Worm (Caenorhabditis elegans) whole organism, L2 larva: ENCODE results near the gene ZC53.2.

Experiments
- ceh-82 ChIP-seq: fragments of 150-350 bp; optimal IDR thresholded peaks from 2 replicates; lab custom pipeline; 2014; ENCODE audit warnings: missing biosample characterization, missing genetic modification characterization
- dmd-4 ChIP-seq: sonication (generic microtip); optimal IDR thresholded peaks from 2 replicates; lab custom pipeline; 2017; ENCODE audit warnings: missing biosample characterization, missing genetic modification characterization
- fos-1 ChIP-seq: fragments of 150-350 bp; optimal IDR thresholded peaks from 2 replicates; lab custom pipeline; 2014; ENCODE audit warnings: missing biosample characterization, missing genetic modification characterization
- mab-5 ChIP-seq: fragments of 150-350 bp; optimal IDR thresholded peaks from 2 replicates; lab custom pipeline; 2014; ENCODE audit warnings: missing biosample characterization, missing genetic modification characterization
- nhr-237 ChIP-seq: fragments of 150-350 bp; optimal IDR thresholded peaks from 2 replicates; lab custom pipeline; 2014; ENCODE audit warnings: missing biosample characterization, missing genetic modification characterization
- snpc-4 ChIP-seq: fragments of 150-350 bp; optimal IDR thresholded peaks from 2 replicates; lab custom pipeline; 2014; ENCODE audit warnings: missing biosample characterization, missing genetic modification characterization

- TF ChIP-seq dmd-4 (tag; lab: Kevin White, UChicago) (no peak), fos-1 (tag; lab: Kevin White, UChicago) (no peak), mab-5 (no peak), nhr-237 (no peak), snpc-4 (no peak), ceh-82 (no peak)
These were observed 15.8 kb upstream of the ZC53.2 start, which contains the start of gene Y59E1A.4 for ce11 chrX:1939887-1940286.
